Worm (Caenorhabditis elegans) whole organism, L2 larva: ENCODE data around the gene Y43F8B.23.
A peak's percentile ranks its signal among the peaks of the same experiment; 100 is the strongest.

Experiments used
- C34F6.9 ChIP-seq: fragments of 150-350 bp; optimal IDR thresholded peaks from 2 replicates; lab custom pipeline; 2014; ENCODE audit warnings: missing biosample characterization, missing genetic modification characterization
- R02D3.7 ChIP-seq: fragments of 150-350 bp; optimal IDR thresholded peaks from 2 replicates; lab custom pipeline; 2014; ENCODE audit warnings: missing biosample characterization, missing genetic modification characterization
- ZK546.5 ChIP-seq: sonication (generic microtip); optimal IDR thresholded peaks from 2 replicates; lab custom pipeline; 2017; ENCODE audit warnings: missing biosample characterization, missing genetic modification characterization
- ama-1 ChIP-seq: fragments of 150-350 bp; optimal IDR thresholded peaks from 2 replicates; lab custom pipeline; 2018; ENCODE audit warnings: inconsistent platforms
- blmp-1 ChIP-seq: sonication (generic microtip); optimal IDR thresholded peaks from 2 replicates; lab custom pipeline; 2017; ENCODE audit warnings: missing genetic modification characterization, mild to moderate bottlenecking, missing compliant biosample characterization, antibody characterized with exemption, moderate library complexity; ENCODE audit not compliant: insufficient read depth
- crh-2 ChIP-seq: sonication (generic microtip); optimal IDR thresholded peaks from 2 replicates; lab custom pipeline; 2017; ENCODE audit warnings: missing biosample characterization, missing genetic modification characterization
- dmd-4 ChIP-seq: sonication (generic microtip); optimal IDR thresholded peaks from 2 replicates; lab custom pipeline; 2017; ENCODE audit warnings: missing biosample characterization, missing genetic modification characterization
- egl-27 ChIP-seq: sonication (generic microtip); optimal IDR thresholded peaks from 3 replicates; lab custom pipeline; 2017; ENCODE audit warnings: missing biosample characterization, missing genetic modification reagents, missing genetic modification characterization
- elt-1 ChIP-seq: fragments of 150-350 bp; optimal IDR thresholded peaks from 2 replicates; lab custom pipeline; 2014; ENCODE audit warnings: missing biosample characterization, missing genetic modification characterization
- elt-3 ChIP-seq: sonication (generic microtip); optimal IDR thresholded peaks from 2 replicates; lab custom pipeline; 2017; ENCODE audit warnings: missing biosample characterization, missing genetic modification characterization
- fos-1 ChIP-seq: fragments of 150-350 bp; optimal IDR thresholded peaks from 2 replicates; lab custom pipeline; 2014; ENCODE audit warnings: missing biosample characterization, missing genetic modification characterization
- gmeb-1 ChIP-seq: fragments of 150-350 bp; optimal IDR thresholded peaks from 2 replicates; lab custom pipeline; 2014; ENCODE audit warnings: missing biosample characterization, missing genetic modification characterization
- lin-39 ChIP-seq: fragments of 150-350 bp; optimal IDR thresholded peaks from 2 replicates; lab custom pipeline; 2014; ENCODE audit warnings: missing biosample characterization, missing genetic modification reagents, missing genetic modification characterization
- mbf-1 ChIP-seq: sonication (generic microtip); optimal IDR thresholded peaks from 2 replicates; lab custom pipeline; 2017; ENCODE audit warnings: missing biosample characterization, missing genetic modification characterization
- mdl-1 ChIP-seq, 2 experiments: fragments of 150-350 bp in 1 of 2; sonication (generic microtip) in 1 of 2; optimal IDR thresholded peaks; 2 replicates each; lab custom pipeline; 2017; ENCODE audit warnings: missing biosample characterization in 2 of 2, missing genetic modification characterization in 2 of 2
- nhr-10 ChIP-seq: sonication (generic microtip); optimal IDR thresholded peaks from 2 replicates; lab custom pipeline; 2017; ENCODE audit warnings: missing biosample characterization, missing genetic modification characterization
- nhr-11 ChIP-seq: fragments of 150-350 bp; optimal IDR thresholded peaks from 2 replicates; lab custom pipeline; 2014; ENCODE audit warnings: missing biosample characterization, missing genetic modification characterization
- nhr-12 ChIP-seq: fragments of 150-350 bp; optimal IDR thresholded peaks from 2 replicates; lab custom pipeline; 2014; ENCODE audit warnings: missing biosample characterization, missing genetic modification characterization
- nhr-129 ChIP-seq: fragments of 150-350 bp; optimal IDR thresholded peaks from 2 replicates; lab custom pipeline; 2014; ENCODE audit warnings: missing biosample characterization, missing genetic modification characterization
- nhr-237 ChIP-seq: fragments of 150-350 bp; optimal IDR thresholded peaks from 2 replicates; lab custom pipeline; 2014; ENCODE audit warnings: missing biosample characterization, missing genetic modification characterization
- nhr-25 ChIP-seq: fragments of 150-350 bp; sonication (generic microtip); optimal IDR thresholded peaks from 3 replicates; lab custom pipeline; 2014; ENCODE audit warnings: missing biosample characterization, missing genetic modification characterization
- nhr-6 ChIP-seq: fragments of 150-350 bp; optimal IDR thresholded peaks from 2 replicates; lab custom pipeline; 2014; ENCODE audit warnings: missing biosample characterization, missing genetic modification characterization
- nhr-77 ChIP-seq: fragments of 150-350 bp; optimal IDR thresholded peaks from 2 replicates; lab custom pipeline; 2014; ENCODE audit warnings: missing biosample characterization, missing genetic modification characterization
- skn-1 ChIP-seq: sonication (generic microtip); optimal IDR thresholded peaks from 2 replicates; lab custom pipeline; 2017; ENCODE audit warnings: missing biosample characterization, missing genetic modification characterization
- sma-3 ChIP-seq: sonication (generic microtip); optimal IDR thresholded peaks from 2 replicates; lab custom pipeline; 2016; ENCODE audit warnings: missing genetic modification reagents, missing genetic modification characterization, missing compliant biosample characterization
- sma-9 ChIP-seq, 2 experiments: fragments of 150-350 bp in 1 of 2; sonication (generic microtip) in 1 of 2; optimal IDR thresholded peaks; 2 replicates each; lab custom pipeline; 2014 to 2016; ENCODE audit warnings: missing genetic modification characterization in 2 of 2, mild to moderate bottlenecking in 1 of 2, missing biosample characterization in 1 of 2, missing compliant biosample characterization in 1 of 2, missing genetic modification reagents in 1 of 2, moderate library complexity in 1 of 2
- unc-39 ChIP-seq: fragments of 150-350 bp; optimal IDR thresholded peaks from 2 replicates; lab custom pipeline; 2014; ENCODE audit warnings: missing biosample characterization, missing genetic modification characterization
- unc-55 ChIP-seq: fragments of 150-350 bp; sonication (generic microtip); optimal IDR thresholded peaks from 3 replicates; lab custom pipeline; 2014; ENCODE audit warnings: missing biosample characterization, missing genetic modification reagents, missing genetic modification characterization
- ztf-11 ChIP-seq: sonication (generic microtip); optimal IDR thresholded peaks from 2 replicates; lab custom pipeline; 2017; ENCODE audit warnings: missing biosample characterization, missing genetic modification characterization

Y43F8B.23 gene

ce11 chrV:19462020-19462419, 5.4 kb downstream of the Y43F8B.23 start, which contains the start of gene Y43F8B.15:
TSS of gene Y43F8B.15 (minus strand) at chrV:19462120.
- TF ChIP-seq elt-1 (tag; lab: Kevin White, UChicago) (no peak), nhr-129 (tag; lab: Kevin White, UChicago) (no peak), blmp-1 (tag; lab: Kevin White, UChicago) (no peak), ztf-11 (tag; lab: Kevin White, UChicago) (no peak)

- peak; percentile 18 for TF ChIP-seq fos-1 (tag; lab: Kevin White, UChicago)
- TF ChIP-seq, all 48 proteins: peak for 1; not testable (repeated sequence) for 47
These were observed 7.9 kb downstream of the Y43F8B.23 start for ce11 chrV:19459501-19459900.

- TF ChIP-seq fos-1 (tag; lab: Kevin White, UChicago) (peak; percentile 21), skn-1 (tag; lab: Kevin White, UChicago) (no peak)
These were observed 10.3 kb downstream of the Y43F8B.23 start, which contains the start of gene Y43F8B.24 for ce11 chrV:19457120-19457519. TSS of gene Y43F8B.24 (plus strand) at chrV:19457420.

ce11 chrV:19455650-19456049, 11.8 kb downstream of the Y43F8B.23 start, which contains the start of the genes Y43F8B.13 and Y43F8B.14:
TSS of gene Y43F8B.13 (plus strand) at chrV:19455950.
TSS of gene Y43F8B.14 (minus strand) at chrV:19455971.
- no peak for TF ChIP-seq unc-39 (tag; lab: Kevin White, UChicago)
- TF ChIP-seq elt-3 (tag; lab: Kevin White, UChicago): no peak
- no peak for TF ChIP-seq lin-39 (tag; lab: Kevin White, UChicago)
- TF ChIP-seq nhr-129 (tag; lab: Kevin White, UChicago): no peak
- no peak for TF ChIP-seq nhr-237 (tag; lab: Kevin White, UChicago)
- no peak for TF ChIP-seq crh-2 (tag; lab: Kevin White, UChicago)
- no peak for TF ChIP-seq ZK546.5 (tag; lab: Kevin White, UChicago)
- no peak for TF ChIP-seq ztf-11 (tag; lab: Kevin White, UChicago)
- no peak for TF ChIP-seq egl-27 (tag; lab: Kevin White, UChicago)
- TF ChIP-seq nhr-12: no peak
- TF ChIP-seq nhr-77 (tag; lab: Kevin White, UChicago): no peak

ce11 chrV:19449544-19449943, 17.9 kb downstream of the Y43F8B.23 start, which contains the start of gene M04C3.5:
TSS of gene M04C3.5 (plus strand) at chrV:19449733.
- TF ChIP-seq ZK546.5 (tag; lab: Kevin White, UChicago) (no peak), skn-1 (tag; lab: Kevin White, UChicago) (no peak), C34F6.9 (tag; lab: Kevin White, UChicago) (no peak), nhr-11 (tag; lab: Kevin White, UChicago) (no peak), fos-1 (tag; lab: Kevin White, UChicago) (peak; percentile 33), sma-3 (GFP tag; lab: Kevin White, UChicago) (no peak)

- no peak for TF ChIP-seq nhr-25 (tag; lab: Kevin White, UChicago)
These were observed 18.6 kb downstream of the Y43F8B.23 start, which contains the start of gene M04C3.2 for ce11 chrV:19448805-19449204. TSS of gene M04C3.2 (minus strand) at chrV:19448905.

- TF ChIP-seq fos-1 (tag; lab: Kevin White, UChicago) (peak; percentile 52), dmd-4 (tag; lab: Kevin White, UChicago) (no peak), sma-9 (GFP tag; optimal IDR thresholded peaks at IDR 0.05; lab: Kevin White, UChicago) (peak; percentile 34), sma-9 (tag; optimal IDR thresholded peaks at IDR 0.05; lab: Kevin White, UChicago) (no peak)
These were observed 22.0 kb downstream of the Y43F8B.23 start, which contains the start of gene M04C3.1 for ce11 chrV:19445442-19445841. TSS of gene M04C3.1 (minus strand) at chrV:19445605.

ce11 chrV:19443599-19443998, 23.8 kb downstream of the Y43F8B.23 start:
- no peak for TF ChIP-seq sma-3 (GFP tag; lab: Kevin White, UChicago)
- no peak for TF ChIP-seq egl-27 (tag; lab: Kevin White, UChicago)
- TF ChIP-seq nhr-10 (tag; lab: Kevin White, UChicago): no peak
- TF ChIP-seq mbf-1 (tag; lab: Kevin White, UChicago): no peak
- TF ChIP-seq R02D3.7 (tag; lab: Kevin White, UChicago): no peak
- no peak for TF ChIP-seq ama-1 (lab: Kevin White, UChicago)
- no peak for TF ChIP-seq nhr-6 (tag; lab: Kevin White, UChicago)
- TF ChIP-seq ztf-11 (tag; lab: Kevin White, UChicago): no peak
- no peak for TF ChIP-seq nhr-237 (tag; lab: Kevin White, UChicago)
- TF ChIP-seq mdl-1 (tag; optimal IDR thresholded peaks at IDR 0.05; lab: Kevin White, UChicago): no peak
- TF ChIP-seq nhr-25 (tag; lab: Kevin White, UChicago): no peak
- TF ChIP-seq sma-9 (GFP tag; optimal IDR thresholded peaks at IDR 0.05; lab: Kevin White, UChicago): no peak
- TF ChIP-seq sma-9 (tag; optimal IDR thresholded peaks at IDR 0.05; lab: Kevin White, UChicago): no peak
- TF ChIP-seq nhr-129 (tag; lab: Kevin White, UChicago): no peak
- TF ChIP-seq nhr-77 (tag; lab: Kevin White, UChicago): no peak
- no peak for TF ChIP-seq ZK546.5 (tag; lab: Kevin White, UChicago)
- no peak for TF ChIP-seq unc-55 (GFP tag; lab: Kevin White, UChicago)
- no peak for TF ChIP-seq gmeb-1 (tag; lab: Kevin White, UChicago)
- TF ChIP-seq, all 48 proteins: peak for 0
